Fruit fly (Drosophila melanogaster): ENCODE results near the gene wapl.

DNA sequence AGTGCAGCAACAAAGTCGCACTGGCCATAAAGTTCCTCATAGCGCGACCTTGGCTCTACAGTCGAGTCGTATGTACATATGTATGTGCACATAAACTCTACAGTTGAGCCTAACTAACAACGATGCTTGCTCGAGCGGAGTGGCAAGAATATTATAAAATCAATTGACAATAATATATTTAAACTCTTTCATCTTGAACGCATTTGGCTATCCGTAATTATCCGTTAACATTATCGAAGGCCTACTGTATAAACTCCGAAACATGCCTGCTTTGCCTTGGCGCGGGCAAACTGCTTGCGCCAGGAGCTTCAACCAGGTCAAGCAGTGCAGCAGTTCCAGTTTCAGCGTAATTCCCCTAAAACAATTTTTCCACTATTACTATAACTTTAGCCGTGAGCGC lies 50.1 kb downstream of the wapl start:
- TF ChIP-seq CTCF (optimal IDR thresholded peaks at IDR 0.05) (no peak), CG8478 (optimal IDR thresholded peaks at IDR 0.05) (no peak)
